Fruit fly (Drosophila melanogaster) whole organism, prepupa: ENCODE data around the gene Hsp70Aa.

Experiments used
- CG10631 ChIP-seq: fragments of 200-800 bp; sonication (Bioruptor generic); optimal IDR thresholded peaks from 2 replicates; lab custom pipeline; 2016; ENCODE audit warnings: missing biosample characterization, missing genetic modification characterization
- CG10669 ChIP-seq: fragments of 200-800 bp; sonication (Bioruptor generic); optimal IDR thresholded peaks from 3 replicates; lab custom pipeline; 2018; ENCODE audit warnings: missing biosample characterization, mild to moderate bottlenecking, missing genetic modification characterization, moderate library complexity
- CG11762 ChIP-seq: fragments of 200-800 bp; sonication (Bioruptor generic); optimal IDR thresholded peaks from 3 replicates; lab custom pipeline; 2016; ENCODE audit warnings: missing biosample characterization, missing genetic modification characterization; ENCODE audit not compliant: insufficient read depth
- CG11902 ChIP-seq: fragments of 200-800 bp; sonication (Bioruptor generic); optimal IDR thresholded peaks from 3 replicates; lab custom pipeline; 2016; ENCODE audit warnings: missing biosample characterization, missing genetic modification characterization
- CG16779 ChIP-seq: fragments of 200-800 bp; sonication (Bioruptor generic); optimal IDR thresholded peaks from 3 replicates; lab custom pipeline; 2017; ENCODE audit warnings: missing biosample characterization, mild to moderate bottlenecking, missing genetic modification characterization
- CG3032 ChIP-seq: fragments of 200-800 bp; optimal IDR thresholded peaks from 2 replicates; lab custom pipeline; 2019; ENCODE audit warnings: missing biosample characterization, mild to moderate bottlenecking, missing genetic modification characterization, moderate library complexity
- CG31627 ChIP-seq: fragments of 200-800 bp; sonication (Bioruptor generic); optimal IDR thresholded peaks from 3 replicates; lab custom pipeline; 2016; ENCODE audit warnings: missing biosample characterization, missing genetic modification characterization
- CG32006 ChIP-seq: fragments of 200-800 bp; sonication (Bioruptor generic); optimal IDR thresholded peaks from 3 replicates; lab custom pipeline; 2017; ENCODE audit warnings: missing biosample characterization, mild to moderate bottlenecking, missing genetic modification characterization
- CG34406 ChIP-seq: fragments of 200-800 bp; sonication (Bioruptor generic); optimal IDR thresholded peaks from 3 replicates; lab custom pipeline; 2016; ENCODE audit warnings: missing biosample characterization, missing genetic modification characterization
- CG6163 ChIP-seq: fragments of 200-800 bp; sonication (Bioruptor generic); IDR thresholded peaks from 3 replicates; pipeline ENCODE4 v1.3.6; 2022; ENCODE audit warnings: missing biosample characterization, missing genetic modification characterization
- CG6276 ChIP-seq: fragments of 200-800 bp; sonication (Bioruptor generic); optimal IDR thresholded peaks from 2 replicates; lab custom pipeline; 2017; ENCODE audit warnings: missing biosample characterization, mild to moderate bottlenecking, missing genetic modification characterization
- CG6808 ChIP-seq: fragments of 200-800 bp; sonication (Bioruptor generic); optimal IDR thresholded peaks from 3 replicates; lab custom pipeline; 2017; ENCODE audit warnings: missing biosample characterization, missing genetic modification characterization, mild to moderate bottlenecking, moderate library complexity, missing genetic modification reagents
- CG6854 ChIP-seq: fragments of 200-800 bp; sonication (Bioruptor generic); optimal IDR thresholded peaks from 2 replicates; lab custom pipeline; 2017; ENCODE audit warnings: missing biosample characterization, mild to moderate bottlenecking, missing genetic modification characterization
- CG7368 ChIP-seq: fragments of 200-800 bp; sonication (Bioruptor generic); optimal IDR thresholded peaks from 3 replicates; lab custom pipeline; 2016; ENCODE audit warnings: missing biosample characterization, missing genetic modification characterization
- CG8119 ChIP-seq: fragments of 200-800 bp; sonication (Bioruptor generic); IDR thresholded peaks from 3 replicates; pipeline ENCODE4 v1.3.6; 2022; ENCODE audit warnings: missing biosample characterization, missing genetic modification characterization
- CG8319 ChIP-seq: fragments of 200-800 bp; sonication (Bioruptor generic); optimal IDR thresholded peaks from 3 replicates; lab custom pipeline; 2016; ENCODE audit warnings: missing biosample characterization, missing genetic modification characterization
- CG8632 ChIP-seq: fragments of 200-800 bp; sonication (Bioruptor generic); optimal IDR thresholded peaks from 3 replicates; lab custom pipeline; 2016; ENCODE audit warnings: missing biosample characterization, missing genetic modification characterization
- CG9139 ChIP-seq: fragments of 200-800 bp; sonication (Bioruptor generic); optimal IDR thresholded peaks from 3 replicates; lab custom pipeline; 2017; ENCODE audit warnings: missing biosample characterization, mild to moderate bottlenecking, missing genetic modification characterization
- Eip78C ChIP-seq: fragments of 200-800 bp; sonication (Bioruptor generic); peaks from one replicate; lab custom pipeline; 2016; ENCODE audit warnings: missing biosample characterization, missing genetic modification characterization
- Eip93F ChIP-seq: fragments of 200-800 bp; sonication (Bioruptor generic); optimal IDR thresholded peaks from 2 replicates; lab custom pipeline; 2016; ENCODE audit warnings: missing biosample characterization, mild to moderate bottlenecking, missing genetic modification characterization
- Ets21C ChIP-seq: fragments of 200-800 bp; sonication (Bioruptor generic); optimal IDR thresholded peaks from 3 replicates; lab custom pipeline; 2016; ENCODE audit warnings: missing biosample characterization, missing genetic modification characterization
- Ets96B ChIP-seq: fragments of 200-800 bp; optimal IDR thresholded peaks from 2 replicates; lab custom pipeline; 2019; ENCODE audit warnings: missing biosample characterization, mild to moderate bottlenecking, missing genetic modification characterization, moderate library complexity
- Gug ChIP-seq: fragments of 200-800 bp; sonication (Bioruptor generic); IDR thresholded peaks from 2 replicates; pipeline ENCODE4 v1.3.6; 2022; ENCODE audit warnings: missing biosample characterization, missing genetic modification characterization
- Hr38 ChIP-seq: sonication (Bioruptor generic); optimal IDR thresholded peaks from 2 replicates; lab custom pipeline; 2016; ENCODE audit warnings: missing biosample characterization, missing genetic modification characterization
- Hr39 ChIP-seq: fragments of 200-800 bp; sonication (Bioruptor generic); optimal IDR thresholded peaks from 2 replicates; lab custom pipeline; 2016; ENCODE audit warnings: missing biosample characterization, missing genetic modification characterization
- Hr4 ChIP-seq: fragments of 200-800 bp; sonication (Bioruptor generic); optimal IDR thresholded peaks from 3 replicates; lab custom pipeline; 2016; ENCODE audit warnings: missing biosample characterization, missing genetic modification characterization
- Lpt ChIP-seq: fragments of 200-800 bp; sonication (Bioruptor generic); optimal IDR thresholded peaks from 3 replicates; lab custom pipeline; 2016; ENCODE audit warnings: missing biosample characterization, missing genetic modification characterization
- Met ChIP-seq: fragments of 200-800 bp; sonication (Bioruptor generic); optimal IDR thresholded peaks from 3 replicates; lab custom pipeline; 2016; ENCODE audit warnings: missing biosample characterization, missing genetic modification characterization
- OdsH ChIP-seq: fragments of 200-800 bp; sonication (Bioruptor generic); optimal IDR thresholded peaks from 3 replicates; lab custom pipeline; 2016; ENCODE audit warnings: missing biosample characterization, missing genetic modification characterization
- Sox15 ChIP-seq: fragments of 200-800 bp; sonication (Bioruptor generic); optimal IDR thresholded peaks from 3 replicates; lab custom pipeline; 2016; ENCODE audit warnings: missing biosample characterization, missing genetic modification characterization
- acj6 ChIP-seq: fragments of 200-800 bp; sonication (Bioruptor generic); optimal IDR thresholded peaks from 3 replicates; lab custom pipeline; 2016; ENCODE audit warnings: missing biosample characterization, missing genetic modification characterization
- cyc ChIP-seq: fragments of 200-800 bp; sonication (Bioruptor generic); optimal IDR thresholded peaks from 3 replicates; lab custom pipeline; 2016; ENCODE audit warnings: missing biosample characterization, missing genetic modification characterization
- eg ChIP-seq: fragments of 200-800 bp; sonication (Bioruptor generic); IDR thresholded peaks from 3 replicates; pipeline ENCODE4 v1.3.6; 2022; ENCODE audit warnings: missing biosample characterization, missing genetic modification characterization
- esn ChIP-seq: fragments of 200-800 bp; sonication (Bioruptor generic); optimal IDR thresholded peaks from 2 replicates; lab custom pipeline; 2016; ENCODE audit warnings: missing biosample characterization, mild to moderate bottlenecking, missing genetic modification characterization, moderate library complexity
- fd59A ChIP-seq: fragments of 200-800 bp; sonication (Bioruptor generic); optimal IDR thresholded peaks from 2 replicates; lab custom pipeline; 2017; ENCODE audit warnings: missing biosample characterization, mild to moderate bottlenecking, missing genetic modification characterization, missing genetic modification reagents
- fd85E ChIP-seq: fragments of 200-800 bp; sonication (Bioruptor generic); optimal IDR thresholded peaks from 3 replicates; lab custom pipeline; 2016; ENCODE audit warnings: missing biosample characterization, missing genetic modification characterization
- fkh ChIP-seq: fragments of 200-800 bp; sonication (Bioruptor generic); optimal IDR thresholded peaks from 3 replicates; lab custom pipeline; 2017; ENCODE audit warnings: missing biosample characterization, mild to moderate bottlenecking, missing genetic modification characterization, moderate library complexity
- lz ChIP-seq: fragments of 200-800 bp; sonication (Bioruptor generic); optimal IDR thresholded peaks from 3 replicates; lab custom pipeline; 2016; ENCODE audit warnings: missing biosample characterization, missing genetic modification characterization
- net ChIP-seq: fragments of 200-800 bp; sonication (Bioruptor generic); optimal IDR thresholded peaks from 3 replicates; lab custom pipeline; 2016; ENCODE audit warnings: missing biosample characterization, missing genetic modification characterization
- pdm3 ChIP-seq: fragments of 200-800 bp; sonication (Bioruptor generic); optimal IDR thresholded peaks from 3 replicates; lab custom pipeline; 2016; ENCODE audit warnings: missing biosample characterization, missing genetic modification characterization
- salr ChIP-seq, 2 experiments: fragments of 200-800 bp; sonication (Bioruptor generic); optimal IDR thresholded peaks; 3 replicates each; lab custom pipeline; 2016 to 2018; ENCODE audit warnings: missing biosample characterization in 2 of 2, missing genetic modification characterization in 2 of 2, mild to moderate bottlenecking in 1 of 2
- spab ChIP-seq: fragments of 200-800 bp; sonication (Bioruptor generic); optimal IDR thresholded peaks from 2 replicates; lab custom pipeline; 2017; ENCODE audit warnings: missing biosample characterization, mild to moderate bottlenecking, missing genetic modification characterization, missing genetic modification reagents
- ss ChIP-seq, 2 experiments: fragments of 200-800 bp; sonication (Bioruptor generic); optimal IDR thresholded peaks; 2 replicates in 1 of 2; 3 replicates in 1 of 2; lab custom pipeline; 2017 to 2018; ENCODE audit warnings: mild to moderate bottlenecking in 2 of 2, missing biosample characterization in 2 of 2, missing genetic modification characterization in 2 of 2, moderate library complexity in 1 of 2
- svp ChIP-seq: fragments of 200-800 bp; sonication (Bioruptor generic); peaks from one replicate; lab custom pipeline; 2016; ENCODE audit warnings: missing biosample characterization, missing genetic modification characterization
- vri ChIP-seq: fragments of 200-800 bp; sonication (Bioruptor generic); optimal IDR thresholded peaks from 3 replicates; lab custom pipeline; 2016; ENCODE audit warnings: missing biosample characterization, mild to moderate bottlenecking, missing genetic modification characterization

Hsp70Aa gene

DNA sequence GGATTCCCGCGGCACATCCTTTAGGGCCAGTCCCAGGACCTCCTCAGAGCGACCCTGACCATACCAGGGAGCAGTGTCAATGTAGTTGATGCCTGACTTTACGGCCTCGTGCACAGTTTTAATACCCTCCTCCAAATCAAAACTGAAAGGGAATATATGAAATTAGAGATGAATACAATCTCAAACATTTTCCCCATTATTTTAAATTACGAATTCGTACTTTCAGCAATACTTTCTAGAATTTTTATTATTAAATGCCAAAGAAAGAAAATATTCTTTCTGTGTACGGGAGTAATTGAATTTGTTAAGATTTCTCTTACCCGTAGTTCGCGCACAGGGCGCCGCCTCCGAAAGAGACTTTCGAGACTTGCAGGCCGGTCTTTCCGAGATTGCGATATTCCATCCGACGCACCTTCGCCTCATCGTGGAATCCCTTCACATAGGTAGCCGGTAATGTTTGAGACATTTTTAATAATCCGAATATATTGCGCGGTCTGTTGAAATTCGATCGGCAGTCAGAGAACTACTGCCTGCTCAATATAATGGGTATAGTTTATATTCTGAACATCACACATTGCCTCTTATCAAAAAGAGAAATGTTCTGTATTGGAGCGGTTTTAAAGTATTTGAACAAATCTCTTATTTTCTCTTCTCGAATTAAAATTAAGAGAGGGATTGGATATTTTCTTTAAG lies 23.7 kb upstream of the Hsp70Aa start, which contains the start of gene CG18547 (continued):
- TF ChIP-seq Eip78C (GFP tag; lab: Kevin White, UChicago) = peak; percentile 84
- no peak for TF ChIP-seq fd59A (GFP tag; lab: Kevin White, UChicago)
- peak; percentile 46 for TF ChIP-seq pdm3
- no peak for TF ChIP-seq CG9139 (GFP tag; lab: Kevin White, UChicago)
- TF ChIP-seq CG32006 = peak; percentile 25
- peak; percentile 62 for TF ChIP-seq Met (GFP tag; lab: Kevin White, UChicago)
- TF ChIP-seq CG3032 (tag; lab: Kevin White, UChicago) = peak; percentile 40
- TF ChIP-seq CG6854 = no peak
- peak in 1 of 2 experiments; percentile 21 for TF ChIP-seq ss (GFP tag; optimal IDR thresholded peaks at IDR 0.05; lab: Kevin White, UChicago)
- peak; percentile 59 for TF ChIP-seq Ets96B (tag; lab: Kevin White, UChicago)
- peak; percentile 46 for TF ChIP-seq CG8632 (GFP tag; lab: Kevin White, UChicago)
- TF ChIP-seq Sox15 (GFP tag; lab: Kevin White, UChicago) = no peak
- peak; percentile 41 for TF ChIP-seq CG10631
- peak; percentile 57 for TF ChIP-seq lz (GFP tag; lab: Kevin White, UChicago)
- peak; percentile 5 for TF ChIP-seq CG6808
- no peak for TF ChIP-seq eg (GFP tag; lab: Robert Waterston, UW)
- TF ChIP-seq Hr4 = peak; percentile 26
- TF ChIP-seq CG7368 (GFP tag; lab: Kevin White, UChicago) = peak; percentile 32
- no peak for TF ChIP-seq Eip93F (GFP tag; lab: Kevin White, UChicago)
- TF ChIP-seq fd85E (GFP tag; lab: Kevin White, UChicago) = no peak
- TF ChIP-seq esn = peak; percentile 46
- no peak for TF ChIP-seq CG6276

- TF ChIP-seq vri (GFP tag; lab: Kevin White, UChicago) (peak; percentile 5), CG9139 (GFP tag; lab: Kevin White, UChicago) (no peak), acj6 (GFP tag; lab: Kevin White, UChicago) (no peak), svp (peak; percentile 92), Eip93F (GFP tag; lab: Kevin White, UChicago) (no peak)
- TF ChIP-seq, all 60 proteins: peak for 2
Observed at dm6 chr3R:11978278-11978677, 21.9 kb upstream of the Hsp70Aa start.

dm6 chr3R:11977336-11977678 lies 21.0 kb upstream of the Hsp70Aa start:
- peak; percentile 63; the same call in 2 of the 3 replicates for TF ChIP-seq CG8119 (GFP tag; lab: Robert Waterston, UW)
- no peak for TF ChIP-seq Ets21C (GFP tag; lab: Kevin White, UChicago)
- TF ChIP-seq CG3032 (tag; lab: Kevin White, UChicago) = no peak
- TF ChIP-seq vri (GFP tag; lab: Kevin White, UChicago) = no peak
- TF ChIP-seq Eip78C (GFP tag; lab: Kevin White, UChicago) = peak; percentile 43
- TF ChIP-seq Eip93F (GFP tag; lab: Kevin White, UChicago) = no peak
- peak in 1 of 2 experiments; percentile 18 for TF ChIP-seq salr (GFP tag; optimal IDR thresholded peaks at IDR 0.05; lab: Kevin White, UChicago)
- TF ChIP-seq spab = no peak
- TF ChIP-seq Hr4 = peak; percentile 41
- no peak for TF ChIP-seq CG11902 (GFP tag; lab: Kevin White, UChicago)
- TF ChIP-seq CG16779 (tag; lab: Kevin White, UChicago) = peak; percentile 4
- TF ChIP-seq CG8319 = no peak
- TF ChIP-seq net (GFP tag; lab: Kevin White, UChicago) = no peak
- TF ChIP-seq CG31627 (GFP tag; lab: Kevin White, UChicago) = no peak
- no peak for TF ChIP-seq Met (GFP tag; lab: Kevin White, UChicago)
- no peak for TF ChIP-seq fd85E (GFP tag; lab: Kevin White, UChicago)
- no peak for TF ChIP-seq CG11762 (GFP tag; lab: Kevin White, UChicago)
- peak; percentile 9 for TF ChIP-seq OdsH (GFP tag; lab: Kevin White, UChicago)
- TF ChIP-seq CG34406 (GFP tag; lab: Kevin White, UChicago) = peak; percentile 18
- TF ChIP-seq Ets96B (tag; lab: Kevin White, UChicago) = peak; percentile 27
- TF ChIP-seq CG6163 (GFP tag; lab: Robert Waterston, UW) = 0 out of 3 replicates have a peak, but pooled peaks have one; percentile 6
- no peak for TF ChIP-seq CG8632 (GFP tag; lab: Kevin White, UChicago)
- TF ChIP-seq ss (GFP tag; optimal IDR thresholded peaks at IDR 0.05; lab: Kevin White, UChicago) = no peak
- TF ChIP-seq CG6854 = no peak
- no peak for TF ChIP-seq Gug (GFP tag; lab: Robert Waterston, UW)
- no peak for TF ChIP-seq fkh (GFP tag; lab: Kevin White, UChicago)
- TF ChIP-seq Sox15 (GFP tag; lab: Kevin White, UChicago) = no peak
- TF ChIP-seq Hr38 = no peak
- TF ChIP-seq Hr39 (GFP tag; lab: Kevin White, UChicago) = no peak
- peak; percentile 50 for TF ChIP-seq CG6276
- TF ChIP-seq CG10631 = no peak
- no peak for TF ChIP-seq cyc
- TF ChIP-seq Lpt (GFP tag; lab: Kevin White, UChicago) = no peak
- TF ChIP-seq CG10669 (GFP tag; lab: Kevin White, UChicago) = peak; percentile 17
